Worm (Caenorhabditis elegans) whole organism, late embryonic: ENCODE data around the gene T04F3.1.

ENCODE experiments used
- F13H6.1 ChIP-seq: sonication (generic microtip); optimal IDR thresholded peaks from 2 replicates; lab custom pipeline; 2016; ENCODE audit warnings: missing genetic modification characterization, missing compliant biosample characterization
- ahr-1 ChIP-seq: sonication (generic microtip); optimal IDR thresholded peaks from 2 replicates; lab custom pipeline; 2016; ENCODE audit warnings: missing genetic modification characterization, missing compliant biosample characterization
- ceh-18 ChIP-seq: sonication (generic microtip); optimal IDR thresholded peaks from 2 replicates; lab custom pipeline; 2016; ENCODE audit warnings: missing genetic modification characterization, missing compliant biosample characterization
- ceh-19 ChIP-seq: fragments of 200-800 bp; sonication (Bioruptor generic); optimal IDR thresholded peaks from 2 replicates; lab custom pipeline; 2018; ENCODE audit warnings: mild to moderate bottlenecking, missing genetic modification characterization, missing compliant biosample characterization
- ceh-22 ChIP-seq: sonication (generic microtip); optimal IDR thresholded peaks from 2 replicates; lab custom pipeline; 2017; ENCODE audit warnings: missing biosample characterization, missing genetic modification characterization
- ceh-24 ChIP-seq: sonication (generic microtip); optimal IDR thresholded peaks from 2 replicates; lab custom pipeline; 2016; ENCODE audit warnings: mild to moderate bottlenecking, missing genetic modification characterization, missing compliant biosample characterization
- ceh-34 ChIP-seq: sonication (generic microtip); optimal IDR thresholded peaks from 2 replicates; lab custom pipeline; 2016; ENCODE audit warnings: mild to moderate bottlenecking, missing genetic modification characterization, missing compliant biosample characterization
- dve-1 ChIP-seq: sonication (generic microtip); optimal IDR thresholded peaks from 2 replicates; lab custom pipeline; 2017; ENCODE audit warnings: antibody characterized with exemption, mild to moderate bottlenecking, missing genetic modification characterization, missing compliant biosample characterization
- ets-4 ChIP-seq: sonication (generic microtip); optimal IDR thresholded peaks from 2 replicates; lab custom pipeline; 2016; ENCODE audit warnings: missing genetic modification characterization, missing compliant biosample characterization
- eyg-1 ChIP-seq: sonication (generic microtip); optimal IDR thresholded peaks from 2 replicates; lab custom pipeline; 2016; ENCODE audit warnings: missing genotype, missing genetic modification characterization, missing compliant biosample characterization
- fkh-10 ChIP-seq: fragments of 150-350 bp; optimal IDR thresholded peaks from 2 replicates; lab custom pipeline; 2014; ENCODE audit warnings: missing biosample characterization, missing genetic modification reagents, missing genetic modification characterization
- gmeb-2 ChIP-seq: sonication (generic microtip); optimal IDR thresholded peaks from 2 replicates; lab custom pipeline; 2016; ENCODE audit warnings: missing genetic modification characterization, inconsistent platforms, missing compliant biosample characterization
- hlh-30 ChIP-seq: sonication (generic microtip); optimal IDR thresholded peaks from 2 replicates; lab custom pipeline; 2017; ENCODE audit warnings: antibody characterized with exemption, missing genetic modification characterization, missing compliant biosample characterization; ENCODE audit not compliant: insufficient read depth
- madf-2 ChIP-seq: sonication (generic microtip); optimal IDR thresholded peaks from 2 replicates; lab custom pipeline; 2017; ENCODE audit warnings: missing genetic modification characterization, missing compliant biosample characterization
- nfya-1 ChIP-seq: sonication (generic microtip); optimal IDR thresholded peaks from 2 replicates; lab custom pipeline; 2017; ENCODE audit warnings: missing genetic modification characterization, mild to moderate bottlenecking, missing compliant biosample characterization, antibody characterized with exemption, moderate library complexity
- nhr-11 ChIP-seq: fragments of 150-350 bp; optimal IDR thresholded peaks from 2 replicates; lab custom pipeline; 2014; ENCODE audit warnings: missing biosample characterization, missing genetic modification characterization
- npax-4 ChIP-seq: sonication (generic microtip); optimal IDR thresholded peaks from 2 replicates; lab custom pipeline; 2016; ENCODE audit warnings: missing genetic modification characterization, missing compliant biosample characterization
- odd-2 ChIP-seq: sonication (generic microtip); optimal IDR thresholded peaks from 2 replicates; lab custom pipeline; 2017; ENCODE audit warnings: antibody characterized with exemption, mild to moderate bottlenecking, missing genetic modification characterization, missing compliant biosample characterization
- pag-3 ChIP-seq: sonication (generic microtip); optimal IDR thresholded peaks from 2 replicates; lab custom pipeline; 2016; ENCODE audit warnings: missing compliant biosample characterization, missing genetic modification characterization, borderline replicate concordance
- pat-9 ChIP-seq: fragments of 200-800 bp; sonication (Bioruptor generic); optimal IDR thresholded peaks from 2 replicates; lab custom pipeline; 2018; ENCODE audit warnings: mild to moderate bottlenecking, missing genetic modification characterization, moderate library complexity, missing compliant biosample characterization
- pax-1 ChIP-seq: fragments of 150-350 bp; optimal IDR thresholded peaks from 2 replicates; lab custom pipeline; 2014; ENCODE audit warnings: missing biosample characterization, missing genetic modification characterization
- pha-2 ChIP-seq: sonication (generic microtip); optimal IDR thresholded peaks from 2 replicates; lab custom pipeline; 2017; ENCODE audit warnings: mild to moderate bottlenecking, missing genetic modification characterization, missing compliant biosample characterization
- pha-4 ChIP-seq: fragments of 150-350 bp; optimal IDR thresholded peaks from 2 replicates; lab custom pipeline; 2018; ENCODE audit warnings: missing biosample characterization, missing genetic modification reagents, missing genetic modification characterization
- pros-1 ChIP-seq: fragments of 150-350 bp; optimal IDR thresholded peaks from 2 replicates; lab custom pipeline; 2014; ENCODE audit warnings: missing biosample characterization, missing genetic modification reagents, missing genetic modification characterization
- ref-2 ChIP-seq: sonication (generic microtip); optimal IDR thresholded peaks from 2 replicates; lab custom pipeline; 2016; ENCODE audit warnings: missing genetic modification characterization, missing compliant biosample characterization
- syd-9 ChIP-seq: sonication (generic microtip); optimal IDR thresholded peaks from 2 replicates; lab custom pipeline; 2016; ENCODE audit warnings: mild to moderate bottlenecking, missing genetic modification characterization, moderate library complexity, missing compliant biosample characterization
- tbx-2 ChIP-seq: sonication (generic microtip); optimal IDR thresholded peaks from 2 replicates; lab custom pipeline; 2016; ENCODE audit warnings: missing genetic modification characterization, missing compliant biosample characterization
- tbx-7 ChIP-seq: sonication (generic microtip); optimal IDR thresholded peaks from 2 replicates; lab custom pipeline; 2016; ENCODE audit warnings: missing genotype, missing genetic modification characterization, missing compliant biosample characterization
- unc-3 ChIP-seq, 2 experiments: fragments of 200-800 bp in 1 of 2; sonication (Bioruptor generic) in 1 of 2; sonication (generic microtip) in 1 of 2; conservative IDR thresholded peaks in 1 of 2; optimal IDR thresholded peaks in 1 of 2; 2 replicates each; pipeline versions ENCODE4 v1.3.6 to Lab custom; 2016 to 2022; ENCODE audit warnings: missing compliant biosample characterization in 2 of 2, missing genetic modification characterization in 2 of 2, missing genetic modification reagents in 1 of 2
- unc-42 ChIP-seq: sonication (generic microtip); optimal IDR thresholded peaks from 2 replicates; lab custom pipeline; 2016; ENCODE audit warnings: missing genotype, missing genetic modification characterization, missing compliant biosample characterization
- unc-55 ChIP-seq: sonication (generic microtip); optimal IDR thresholded peaks from 2 replicates; lab custom pipeline; 2017; ENCODE audit warnings: missing biosample characterization, missing genetic modification reagents, missing genetic modification characterization
- unc-86 ChIP-seq: sonication (generic microtip); optimal IDR thresholded peaks from 2 replicates; lab custom pipeline; 2016; ENCODE audit warnings: missing genetic modification characterization, missing compliant biosample characterization
- zip-5 ChIP-seq: sonication (generic microtip); optimal IDR thresholded peaks from 2 replicates; lab custom pipeline; 2016; ENCODE audit warnings: missing genetic modification characterization, missing compliant biosample characterization
- ztf-16 ChIP-seq: sonication (generic microtip); optimal IDR thresholded peaks from 2 replicates; lab custom pipeline; 2017; ENCODE audit warnings: missing genetic modification characterization, missing compliant biosample characterization

Gene T04F3.1

ce11 chrV:11789474-11789873 is 49.6 kb downstream of the T04F3.1 start, which contains the start of gene D2023.1:
D2023.1 (plus strand) TSS chrV:11789550.
- no peak for TF ChIP-seq unc-55 (GFP tag; lab: Kevin White, UChicago)
- no peak for TF ChIP-seq zip-5 (tag; lab: Kevin White, UChicago)
- no peak for TF ChIP-seq npax-4
- no peak for TF ChIP-seq pha-4 (tag; lab: Kevin White, UChicago)
- no peak for TF ChIP-seq pros-1 (tag; lab: Kevin White, UChicago)
- TF ChIP-seq unc-42: no peak
- TF ChIP-seq pax-1 (tag; lab: Kevin White, UChicago): no peak

ce11 chrV:11794172-11794571 is 54.3 kb downstream of the T04F3.1 start:
- no peak for TF ChIP-seq ceh-34
- TF ChIP-seq madf-2 (tag; lab: Kevin White, UChicago): no peak
- no peak for TF ChIP-seq tbx-7 (tag; lab: Kevin White, UChicago)
- no peak for TF ChIP-seq unc-3 (GFP tag; conservative IDR thresholded peaks at IDR 0.05; lab: Robert Waterston, UW)
- no peak for TF ChIP-seq unc-3 (tag; optimal IDR thresholded peaks at IDR 0.05; lab: Kevin White, UChicago)
- TF ChIP-seq ets-4: no peak

- TF ChIP-seq pag-3 (tag; lab: Kevin White, UChicago): no peak
- no peak for TF ChIP-seq ceh-18
- TF ChIP-seq ahr-1: no peak
- TF ChIP-seq ref-2 (tag; lab: Kevin White, UChicago): no peak
- TF ChIP-seq unc-55 (GFP tag; lab: Kevin White, UChicago): no peak
- TF ChIP-seq odd-2 (tag; lab: Kevin White, UChicago): no peak
- no peak for TF ChIP-seq unc-86
- no peak for TF ChIP-seq pha-2 (tag; lab: Kevin White, UChicago)
- no peak for TF ChIP-seq gmeb-2
- TF ChIP-seq syd-9: no peak
- TF ChIP-seq nfya-1 (tag; lab: Kevin White, UChicago): no peak
- TF ChIP-seq ztf-16 (tag; lab: Kevin White, UChicago): no peak
- no peak for TF ChIP-seq pat-9 (tag; lab: Kevin White, UChicago)
- no peak for TF ChIP-seq pros-1 (tag; lab: Kevin White, UChicago)
- TF ChIP-seq tbx-2 (tag; lab: Kevin White, UChicago): no peak
- TF ChIP-seq nhr-11 (tag; lab: Kevin White, UChicago): no peak
- TF ChIP-seq npax-4: no peak
- TF ChIP-seq F13H6.1 (tag; lab: Kevin White, UChicago): no peak
Observed at ce11 chrV:11795352-11795751, 55.5 kb downstream of the T04F3.1 start.

- TF ChIP-seq ceh-19 (GFP tag; lab: Kevin White, UChicago) (no peak), fkh-10 (GFP tag; lab: Kevin White, UChicago) (no peak), eyg-1 (no peak), hlh-30 (no peak), ahr-1 (no peak), pat-9 (tag; lab: Kevin White, UChicago) (no peak), pros-1 (tag; lab: Kevin White, UChicago) (no peak), nfya-1 (tag; lab: Kevin White, UChicago) (no peak), pha-4 (tag; lab: Kevin White, UChicago) (no peak), zip-5 (tag; lab: Kevin White, UChicago) (no peak), ceh-18 (no peak), ceh-22 (no peak), pax-1 (tag; lab: Kevin White, UChicago) (no peak), ceh-24 (tag; lab: Kevin White, UChicago) (no peak), dve-1 (tag; lab: Kevin White, UChicago) (no peak)
Observed at ce11 chrV:11796343-11796742, 56.5 kb downstream of the T04F3.1 start.

- no peak for TF ChIP-seq pat-9 (tag; lab: Kevin White, UChicago)
Observed at ce11 chrV:11797272-11797855, 57.5 kb downstream of the T04F3.1 start.
